Worm (Caenorhabditis elegans) whole organism, young adult: Measurements from ENCODE around the gene act-3.

Source experiments
- B0035.1 ChIP-seq: sonication (generic microtip); optimal IDR thresholded peaks from 2 replicates; lab custom pipeline; 2016; ENCODE audit warnings: missing genetic modification characterization, mild to moderate bottlenecking, missing compliant biosample characterization, missing genotype, missing genetic modification reagents
- B0261.1 ChIP-seq: sonication (generic microtip); optimal IDR thresholded peaks from 2 replicates; lab custom pipeline; 2016; ENCODE audit warnings: mild to moderate bottlenecking, missing genetic modification characterization, moderate library complexity, missing compliant biosample characterization
- F10E7.11 ChIP-seq: sonication (generic microtip); optimal IDR thresholded peaks from 2 replicates; lab custom pipeline; 2017; ENCODE audit warnings: mild to moderate bottlenecking, missing genetic modification characterization, moderate library complexity, missing compliant biosample characterization
- F22D6.2 ChIP-seq: sonication (generic microtip); optimal IDR thresholded peaks from 2 replicates; lab custom pipeline; 2016; ENCODE audit warnings: mild to moderate bottlenecking, missing genetic modification characterization, missing compliant biosample characterization
- F33H1.4 ChIP-seq: fragments of 200-800 bp; sonication (Bioruptor generic); IDR thresholded peaks from 2 replicates; pipeline ENCODE4 v1.3.6; 2022; ENCODE audit warnings: missing genetic modification reagents, missing genetic modification characterization, missing compliant biosample characterization
- F52B5.7 ChIP-seq: sonication (generic microtip); optimal IDR thresholded peaks from 2 replicates; lab custom pipeline; 2016; ENCODE audit warnings: mild to moderate bottlenecking, missing genetic modification characterization, missing compliant biosample characterization
- F57A8.1 ChIP-seq: fragments of 200-800 bp; sonication (Bioruptor generic); optimal IDR thresholded peaks from 2 replicates; lab custom pipeline; 2018; ENCODE audit warnings: mild to moderate bottlenecking, missing genetic modification characterization, moderate library complexity, missing compliant biosample characterization
- K12H6.12 ChIP-seq: fragments of 200-800 bp; sonication (Bioruptor generic); optimal IDR thresholded peaks from 2 replicates; lab custom pipeline; 2018; ENCODE audit warnings: mild to moderate bottlenecking, missing genetic modification characterization, missing compliant biosample characterization
- Y56A3A.18 ChIP-seq: fragments of 200-800 bp; sonication (Bioruptor generic); IDR thresholded peaks from 2 replicates; pipeline ENCODE4 v1.3.6; 2022; ENCODE audit warnings: missing genetic modification reagents, missing genetic modification characterization, missing compliant biosample characterization
- Y79H2A.3 ChIP-seq: fragments of 200-800 bp; sonication (Bioruptor generic); conservative IDR thresholded peaks from 2 replicates; pipeline ENCODE4 v1.3.6; 2022; ENCODE audit warnings: missing genetic modification reagents, missing genetic modification characterization, missing compliant biosample characterization
- ZK185.1 ChIP-seq: sonication (generic microtip); optimal IDR thresholded peaks from 2 replicates; lab custom pipeline; 2016; ENCODE audit warnings: mild to moderate bottlenecking, missing genetic modification characterization, missing compliant biosample characterization; ENCODE audit not compliant: poor library complexity, severe bottlenecking
- aptf-2 ChIP-seq: fragments of 200-800 bp; sonication (Bioruptor generic); conservative IDR thresholded peaks from 2 replicates; pipeline ENCODE4 v1.3.6; 2022; ENCODE audit warnings: missing genetic modification reagents, missing genetic modification characterization, missing compliant biosample characterization
- atf-7 ChIP-seq: sonication (generic microtip); optimal IDR thresholded peaks from 2 replicates; lab custom pipeline; 2017; ENCODE audit warnings: mild to moderate bottlenecking, missing genetic modification characterization, missing compliant biosample characterization
- attf-5 ChIP-seq: fragments of 200-800 bp; sonication (Bioruptor generic); optimal IDR thresholded peaks from 2 replicates; lab custom pipeline; 2018; ENCODE audit warnings: mild to moderate bottlenecking, missing genetic modification characterization, missing compliant biosample characterization
- attf-6 ChIP-seq: fragments of 200-800 bp; sonication (Bioruptor generic); IDR thresholded peaks from 2 replicates; pipeline ENCODE4 v1.3.6; 2022; ENCODE audit warnings: missing genetic modification reagents, missing genetic modification characterization, missing compliant biosample characterization
- bed-1 ChIP-seq: fragments of 200-800 bp; sonication (Bioruptor generic); IDR thresholded peaks from 2 replicates; pipeline ENCODE4 v1.3.6; 2022; ENCODE audit warnings: missing genetic modification reagents, missing genetic modification characterization, missing compliant biosample characterization
- bed-2 ChIP-seq: fragments of 200-800 bp; sonication (Bioruptor generic); IDR thresholded peaks from 2 replicates; pipeline ENCODE4 v1.3.6; 2022; ENCODE audit warnings: missing genetic modification reagents, missing genetic modification characterization, missing compliant biosample characterization
- cebp-1 ChIP-seq, 2 experiments: fragments of 200-800 bp in 1 of 2; sonication (Bioruptor generic) in 1 of 2; sonication (generic microtip) in 1 of 2; IDR thresholded peaks in 1 of 2; optimal IDR thresholded peaks in 1 of 2; 2 replicates each; pipeline versions ENCODE4 v1.3.6 to Lab custom; 2017 to 2022; ENCODE audit warnings: missing compliant biosample characterization in 2 of 2, missing genetic modification characterization in 2 of 2, mild to moderate bottlenecking in 1 of 2, missing genetic modification reagents in 1 of 2, moderate library complexity in 1 of 2
- ceh-40 ChIP-seq: fragments of 200-800 bp; sonication (Bioruptor generic); IDR thresholded peaks from 2 replicates; pipeline ENCODE4 v1.3.6; 2022; ENCODE audit warnings: missing genetic modification characterization, missing compliant biosample characterization
- chd-7 ChIP-seq: sonication (generic microtip); optimal IDR thresholded peaks from 2 replicates; lab custom pipeline; 2016; ENCODE audit warnings: mild to moderate bottlenecking, missing genetic modification characterization, moderate library complexity, missing compliant biosample characterization
- die-1 ChIP-seq: sonication (generic microtip); optimal IDR thresholded peaks from 2 replicates; lab custom pipeline; 2016; ENCODE audit warnings: missing genotype, mild to moderate bottlenecking, missing genetic modification characterization, missing compliant biosample characterization
- dpff-1 ChIP-seq: sonication (generic microtip); optimal IDR thresholded peaks from 2 replicates; lab custom pipeline; 2017; ENCODE audit warnings: mild to moderate bottlenecking, missing genetic modification characterization, missing compliant biosample characterization
- efl-1 ChIP-seq: fragments of 150-350 bp; optimal IDR thresholded peaks from 2 replicates; lab custom pipeline; 2014; ENCODE audit warnings: missing biosample characterization, missing genetic modification reagents, missing genetic modification characterization
- egl-44 ChIP-seq: fragments of 200-800 bp; sonication (Bioruptor generic); IDR thresholded peaks from 2 replicates; pipeline ENCODE4 v1.3.6; 2022; ENCODE audit warnings: missing genetic modification reagents, missing genetic modification characterization, missing compliant biosample characterization
- hrde-1 ChIP-seq: sonication (generic microtip); optimal IDR thresholded peaks from 2 replicates; lab custom pipeline; 2016; ENCODE audit warnings: missing genetic modification characterization, mild to moderate bottlenecking, missing compliant biosample characterization, moderate library complexity, missing genotype, missing genetic modification reagents, borderline replicate concordance
- hsf-1 ChIP-seq: fragments of 200-800 bp; sonication (Bioruptor generic); IDR thresholded peaks from 2 replicates; pipeline ENCODE4 v1.3.6; 2022; ENCODE audit warnings: missing genetic modification reagents, missing genetic modification characterization, missing compliant biosample characterization
- let-607 ChIP-seq, 2 experiments: fragments of 200-800 bp in 1 of 2; sonication (Bioruptor generic) in 1 of 2; sonication (generic microtip) in 1 of 2; optimal IDR thresholded peaks; 2 replicates each; lab custom pipeline; 2016 to 2018; ENCODE audit warnings: mild to moderate bottlenecking in 2 of 2, missing compliant biosample characterization in 2 of 2, missing genetic modification characterization in 2 of 2, moderate library complexity in 2 of 2, missing genotype in 1 of 2
- lin-26 ChIP-seq: fragments of 200-800 bp; sonication (Bioruptor generic); IDR thresholded peaks from 2 replicates; pipeline ENCODE4 v1.3.6; 2022; ENCODE audit warnings: missing genetic modification reagents, missing genetic modification characterization, missing compliant biosample characterization
- lin-35 ChIP-seq, 3 experiments: fragments of 150-350 bp in 2 of 3; sonication (generic microtip) in 1 of 3; optimal IDR thresholded peaks; 2 replicates each; lab custom pipeline; 2014 to 2018; ENCODE audit warnings: missing biosample characterization in 3 of 3, missing genetic modification characterization in 3 of 3, missing genetic modification reagents in 3 of 3
- madf-6 ChIP-seq: fragments of 200-800 bp; sonication (Bioruptor generic); IDR thresholded peaks from 2 replicates; pipeline ENCODE4 v1.3.6; 2022; ENCODE audit warnings: missing genetic modification reagents, missing genetic modification characterization, missing compliant biosample characterization
- madf-8 ChIP-seq: fragments of 200-800 bp; sonication (Bioruptor generic); conservative IDR thresholded peaks from 2 replicates; pipeline ENCODE4 v1.3.6; 2022; ENCODE audit warnings: missing genetic modification reagents, missing genetic modification characterization, missing compliant biosample characterization
- mcd-1 ChIP-seq: fragments of 200-800 bp; sonication (Bioruptor generic); IDR thresholded peaks from 2 replicates; pipeline ENCODE4 v1.3.6; 2022; ENCODE audit warnings: missing genetic modification reagents, missing genetic modification characterization, missing compliant biosample characterization
- mxl-1 ChIP-seq: sonication (generic microtip); optimal IDR thresholded peaks from 2 replicates; lab custom pipeline; 2016; ENCODE audit warnings: missing genetic modification characterization, missing compliant biosample characterization
- nfya-2 ChIP-seq: fragments of 200-800 bp; sonication (Bioruptor generic); IDR thresholded peaks from 2 replicates; pipeline ENCODE4 v1.3.6; 2022; ENCODE audit warnings: missing genetic modification reagents, missing genetic modification characterization, missing compliant biosample characterization
- nhr-27 ChIP-seq: fragments of 200-800 bp; sonication (Bioruptor generic); optimal IDR thresholded peaks from 2 replicates; lab custom pipeline; 2018; ENCODE audit warnings: mild to moderate bottlenecking, missing genetic modification characterization, moderate library complexity, missing compliant biosample characterization
- nhr-80 ChIP-seq: sonication (generic microtip); optimal IDR thresholded peaks from 2 replicates; lab custom pipeline; 2016; ENCODE audit warnings: missing genetic modification characterization, missing compliant biosample characterization
- nhr-90 ChIP-seq: sonication (generic microtip); optimal IDR thresholded peaks from 2 replicates; lab custom pipeline; 2016; ENCODE audit warnings: missing genotype, mild to moderate bottlenecking, missing genetic modification characterization, missing compliant biosample characterization
- pha-4 ChIP-seq: fragments of 150-350 bp; sonication (generic microtip); optimal IDR thresholded peaks from 2 replicates; lab custom pipeline; 2014; ENCODE audit warnings: missing biosample characterization, missing genetic modification reagents, missing genetic modification characterization
- rec-8 ChIP-seq, 2 experiments: sonication (generic microtip); optimal IDR thresholded peaks; 2 replicates each; lab custom pipeline; 2016; ENCODE audit warnings: mild to moderate bottlenecking in 2 of 2, missing genetic modification characterization in 2 of 2, missing genetic modification reagents in 2 of 2, missing genotype in 2 of 2, missing biosample characterization in 1 of 2, missing compliant biosample characterization in 1 of 2, moderate library complexity in 1 of 2
- snpc-1.3 ChIP-seq: sonication (generic microtip); optimal IDR thresholded peaks from 2 replicates; lab custom pipeline; 2017; ENCODE audit warnings: missing genetic modification characterization, mild to moderate bottlenecking, missing compliant biosample characterization, antibody characterized with exemption, moderate library complexity, missing genotype, missing genetic modification reagents; ENCODE audit not compliant: insufficient read depth
- somi-1 ChIP-seq: fragments of 200-800 bp; sonication (Bioruptor generic); optimal IDR thresholded peaks from 2 replicates; lab custom pipeline; 2018; ENCODE audit warnings: mild to moderate bottlenecking, missing genetic modification characterization, missing compliant biosample characterization
- unc-62 ChIP-seq: fragments of 150-350 bp; optimal IDR thresholded peaks from 2 replicates; lab custom pipeline; 2014; ENCODE audit warnings: missing biosample characterization, missing genetic modification reagents, missing genetic modification characterization
- xnd-1 ChIP-seq: sonication (generic microtip); optimal IDR thresholded peaks from 2 replicates; lab custom pipeline; 2016; ENCODE audit warnings: missing genotype, missing genetic modification reagents, missing genetic modification characterization, missing compliant biosample characterization
- ztf-25 ChIP-seq: fragments of 200-800 bp; sonication (Bioruptor generic); IDR thresholded peaks from 2 replicates; pipeline ENCODE4 v1.3.6; 2022; ENCODE audit warnings: missing genetic modification reagents, missing genetic modification characterization, missing compliant biosample characterization
- ztf-28 ChIP-seq: fragments of 200-800 bp; sonication (Bioruptor generic); IDR thresholded peaks from 2 replicates; pipeline ENCODE4 v1.3.6; 2022; ENCODE audit warnings: missing genetic modification reagents, missing genetic modification characterization, missing compliant biosample characterization
- ztf-3 ChIP-seq: fragments of 200-800 bp; sonication (Bioruptor generic); optimal IDR thresholded peaks from 2 replicates; lab custom pipeline; 2018; ENCODE audit warnings: mild to moderate bottlenecking, missing genetic modification characterization, missing compliant biosample characterization
- ztf-6 ChIP-seq: fragments of 200-800 bp; sonication (Bioruptor generic); IDR thresholded peaks from 2 replicates; pipeline ENCODE4 v1.3.6; 2022; ENCODE audit warnings: missing genetic modification reagents, missing genetic modification characterization, missing compliant biosample characterization

act-3 gene

ce11 chrV:11123817-11124337 is 49.6 kb upstream of the act-3 start, which contains the start of the genes atp-5 and lmtr-3 (continued):
- no peak for TF ChIP-seq nhr-90 (tag; lab: Kevin White, UChicago)
- no peak for TF ChIP-seq F57A8.1 (GFP tag; lab: Kevin White, UChicago)
- TF ChIP-seq nhr-27: no peak
- TF ChIP-seq dpff-1 (tag; lab: Kevin White, UChicago): no peak
- peak; percentile 88 for TF ChIP-seq ztf-28 (GFP tag; lab: Robert Waterston, UW)
- TF ChIP-seq egl-44: no peak
- peak; percentile 31; the same call in 1 of the 2 replicates for TF ChIP-seq F33H1.4
- TF ChIP-seq madf-6 (GFP tag; lab: Robert Waterston, UW): peak; percentile 58; the same call in 1 of the 2 replicates
- no peak for TF ChIP-seq die-1 (tag; lab: Kevin White, UChicago)
- peak; percentile 90 for TF ChIP-seq ztf-25
- TF ChIP-seq F52B5.7 (tag; lab: Kevin White, UChicago): no peak
- peak; percentile 94 for TF ChIP-seq bed-2 (GFP tag; lab: Robert Waterston, UW)
- peak; percentile 95 for TF ChIP-seq ZK185.1 (tag; lab: Kevin White, UChicago)
- no peak for TF ChIP-seq mxl-1 (tag; lab: Kevin White, UChicago)
- TF ChIP-seq nfya-2 (GFP tag; lab: Robert Waterston, UW): no peak
- no peak for TF ChIP-seq atf-7 (tag; lab: Kevin White, UChicago)
- TF ChIP-seq attf-6 (GFP tag; lab: Robert Waterston, UW): no peak
- TF ChIP-seq efl-1: peak; percentile 37
- TF ChIP-seq snpc-1.3 (tag; lab: Kevin White, UChicago): peak; percentile 68
- peak; percentile 64 for TF ChIP-seq cebp-1 (GFP tag; IDR thresholded peaks at IDR 0.05; lab: Robert Waterston, UW)
- TF ChIP-seq cebp-1 (tag; optimal IDR thresholded peaks at IDR 0.05; lab: Kevin White, UChicago): peak; percentile 63
- peak; percentile 33; the same call in 1 of the 2 replicates for TF ChIP-seq lin-26
- peak; percentile 20; the same call in 1 of the 2 replicates for TF ChIP-seq madf-8 (GFP tag; lab: Robert Waterston, UW)
- no peak for TF ChIP-seq K12H6.12 (tag; lab: Kevin White, UChicago)
- TF ChIP-seq unc-62 (GFP tag; lab: Kevin White, UChicago): no peak
- no peak for TF ChIP-seq B0261.1 (tag; lab: Kevin White, UChicago)
- TF ChIP-seq ztf-3: no peak
- peak; percentile 62 for TF ChIP-seq aptf-2 (GFP tag; lab: Robert Waterston, UW)
- TF ChIP-seq F22D6.2: no peak
- no peak for TF ChIP-seq B0035.1 (tag; lab: Kevin White, UChicago)
- TF ChIP-seq hsf-1 (GFP tag; lab: Robert Waterston, UW): no peak
- TF ChIP-seq mcd-1 (GFP tag; lab: Robert Waterston, UW): peak; percentile 64
- TF ChIP-seq attf-5 (GFP tag; lab: Kevin White, UChicago): peak; percentile 91
- peak in 1 of 3 experiments; percentile 24 for TF ChIP-seq lin-35 (GFP tag; optimal IDR thresholded peaks at IDR 0.05; lab: Kevin White, UChicago)
- TF ChIP-seq rec-8 (tag; optimal IDR thresholded peaks at IDR 0.05; lab: Kevin White, UChicago): peak; percentile 64 to 74
- TF ChIP-seq chd-7 (tag; lab: Kevin White, UChicago): no peak
- peak; percentile 4 for TF ChIP-seq somi-1
- TF ChIP-seq bed-1: no peak
- no peak for TF ChIP-seq F10E7.11 (tag; lab: Kevin White, UChicago)
- no peak for TF ChIP-seq let-607 (tag; optimal IDR thresholded peaks at IDR 0.05; lab: Kevin White, UChicago)
- no peak for TF ChIP-seq xnd-1 (tag; lab: Kevin White, UChicago)
- no peak for TF ChIP-seq hrde-1 (tag; lab: Kevin White, UChicago)
- TF ChIP-seq Y79H2A.3 (GFP tag; lab: Robert Waterston, UW): peak; percentile 74; the same call in 1 of the 2 replicates
- no peak for TF ChIP-seq ceh-40
- TF ChIP-seq Y56A3A.18 (GFP tag; lab: Robert Waterston, UW): no peak
- peak; percentile 81 for TF ChIP-seq nhr-80 (tag; lab: Kevin White, UChicago)
- no peak for TF ChIP-seq pha-4 (tag; lab: Kevin White, UChicago)
- no peak; the same call in 1 of the 2 replicates for TF ChIP-seq ztf-6
